Fruit fly (Drosophila melanogaster) whole organism, prepupa: Measurements from ENCODE around the gene Ir7e.
A peak's percentile ranks its signal among the peaks of the same experiment; 100 is the strongest.

Experiments
- Eip93F ChIP-seq: fragments of 200-800 bp; sonication (Bioruptor generic); optimal IDR thresholded peaks from 2 replicates; lab custom pipeline; 2016; ENCODE audit warnings: missing biosample characterization, mild to moderate bottlenecking, missing genetic modification characterization
- Ets21C ChIP-seq: fragments of 200-800 bp; sonication (Bioruptor generic); optimal IDR thresholded peaks from 3 replicates; lab custom pipeline; 2016; ENCODE audit warnings: missing biosample characterization, missing genetic modification characterization
- Ets96B ChIP-seq: fragments of 200-800 bp; optimal IDR thresholded peaks from 2 replicates; lab custom pipeline; 2019; ENCODE audit warnings: missing biosample characterization, mild to moderate bottlenecking, missing genetic modification characterization, moderate library complexity
- Hr4 ChIP-seq: fragments of 200-800 bp; sonication (Bioruptor generic); optimal IDR thresholded peaks from 3 replicates; lab custom pipeline; 2016; ENCODE audit warnings: missing biosample characterization, missing genetic modification characterization
- Lpt ChIP-seq: fragments of 200-800 bp; sonication (Bioruptor generic); optimal IDR thresholded peaks from 3 replicates; lab custom pipeline; 2016; ENCODE audit warnings: missing biosample characterization, missing genetic modification characterization
- OdsH ChIP-seq: fragments of 200-800 bp; sonication (Bioruptor generic); optimal IDR thresholded peaks from 3 replicates; lab custom pipeline; 2016; ENCODE audit warnings: missing biosample characterization, missing genetic modification characterization
- Sox15 ChIP-seq: fragments of 200-800 bp; sonication (Bioruptor generic); optimal IDR thresholded peaks from 3 replicates; lab custom pipeline; 2016; ENCODE audit warnings: missing biosample characterization, missing genetic modification characterization
- acj6 ChIP-seq: fragments of 200-800 bp; sonication (Bioruptor generic); optimal IDR thresholded peaks from 3 replicates; lab custom pipeline; 2016; ENCODE audit warnings: missing biosample characterization, missing genetic modification characterization
- dac ChIP-seq: fragments of 200-800 bp; sonication (Bioruptor generic); optimal IDR thresholded peaks from 2 replicates; lab custom pipeline; 2017; ENCODE audit warnings: missing biosample characterization, mild to moderate bottlenecking, missing genetic modification characterization
- dsx ChIP-seq: fragments of 200-800 bp; optimal IDR thresholded peaks from 3 replicates; lab custom pipeline; 2019; ENCODE audit warnings: missing biosample characterization, mild to moderate bottlenecking, missing genetic modification characterization, moderate library complexity; ENCODE audit not compliant: poor library complexity, severe bottlenecking
- spab ChIP-seq: fragments of 200-800 bp; sonication (Bioruptor generic); optimal IDR thresholded peaks from 2 replicates; lab custom pipeline; 2017; ENCODE audit warnings: missing biosample characterization, mild to moderate bottlenecking, missing genetic modification characterization, missing genetic modification reagents
- topi ChIP-seq: fragments of 200-800 bp; sonication (Bioruptor generic); optimal IDR thresholded peaks from 3 replicates; lab custom pipeline; 2016; ENCODE audit warnings: missing biosample characterization, missing genetic modification characterization

DNA sequence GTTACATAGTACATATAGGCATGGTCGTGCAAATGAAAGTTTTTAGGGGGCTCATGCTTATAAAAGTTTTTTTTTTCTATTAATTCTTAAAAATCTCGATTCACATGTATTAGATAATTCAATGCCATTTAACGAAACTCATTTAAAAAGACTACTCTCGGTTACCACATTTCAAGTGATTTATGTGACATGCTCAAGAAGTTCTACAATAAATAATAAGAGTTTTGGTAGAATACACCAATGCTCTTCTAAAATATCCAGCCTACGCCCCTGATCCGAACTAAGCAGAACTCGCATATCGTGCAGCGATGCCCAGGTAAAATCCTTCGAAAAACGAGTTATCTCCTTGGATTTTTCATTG lies 11.0 kb upstream of the Ir7e start:
- peak; percentile 44 for TF ChIP-seq Ets96B (tag; lab: Kevin White, UChicago)
- peak; percentile 65 for TF ChIP-seq acj6 (GFP tag; lab: Kevin White, UChicago)
- peak; percentile 27 for TF ChIP-seq Lpt (GFP tag; lab: Kevin White, UChicago)
- TF ChIP-seq dsx, result no peak
- peak; percentile 63 for TF ChIP-seq OdsH (GFP tag; lab: Kevin White, UChicago)
- TF ChIP-seq dac (GFP tag; lab: Kevin White, UChicago), result peak; percentile 28
- TF ChIP-seq spab (GFP tag; lab: Kevin White, UChicago), result peak; percentile 8
- no peak for TF ChIP-seq Sox15
- TF ChIP-seq topi (GFP tag; lab: Kevin White, UChicago), result peak; percentile 74
- peak; percentile 37 for TF ChIP-seq Hr4 (GFP tag; lab: Kevin White, UChicago)
- peak; percentile 55 for TF ChIP-seq Ets21C
- TF ChIP-seq Eip93F (GFP tag; lab: Kevin White, UChicago), result no peak
